Fruit fly (Drosophila melanogaster): Measurements from ENCODE around the gene CG9119.

CG9119 gene

DNA sequence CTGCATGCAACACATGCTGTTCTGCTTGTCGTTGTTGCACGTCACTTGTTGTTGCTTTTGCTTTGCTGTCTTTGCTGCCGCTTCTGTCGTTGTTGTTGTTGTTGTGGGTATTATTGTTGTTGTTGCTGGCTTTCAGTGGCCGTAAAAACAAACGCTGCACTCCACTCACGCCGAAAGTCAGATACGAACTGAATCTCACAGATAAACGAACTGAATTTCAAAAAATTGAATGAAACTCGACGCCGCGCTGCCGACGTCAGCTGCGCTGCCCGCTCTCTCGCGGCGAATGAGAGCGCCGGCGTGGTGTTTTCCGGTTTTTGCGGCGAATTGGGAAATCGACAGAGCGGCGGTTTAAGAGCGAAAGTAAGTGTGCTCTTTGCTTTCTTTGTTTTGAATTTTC lies 27.5 kb downstream of the CG9119 start, which contains the start of gene bab2 (continued):
- TF ChIP-seq Trl (optimal IDR thresholded peaks at IDR 0.05) (peak; percentile 85 to 90), Trl (GFP tag; optimal IDR thresholded peaks at IDR 0.05) (peak; percentile 8), CG18764 (GFP tag; optimal IDR thresholded peaks at IDR 0.05) (no peak), Oli (tag; optimal IDR thresholded peaks at IDR 0.05) (no peak), otp (GFP tag; IDR thresholded peaks at IDR 0.05) (peak; percentile 62; the same call in 2 of the 3 replicates), CG8924 (tag; optimal IDR thresholded peaks at IDR 0.05) (peak; percentile 72), Abd-B (GFP tag; optimal IDR thresholded peaks at IDR 0.05) (no peak), onecut (GFP tag; IDR thresholded peaks at IDR 0.05) (no peak), YL-1 (GFP tag; optimal IDR thresholded peaks at IDR 0.05) (no peak), Ada2b (GFP tag; IDR thresholded peaks at IDR 0.05) (no peak), grn (GFP tag; optimal IDR thresholded peaks at IDR 0.05) (peak; percentile 43), MBD-R2 (GFP tag; IDR thresholded peaks at IDR 0.05) (no peak), hbn (GFP tag; IDR thresholded peaks at IDR 0.05; ENCODE audit: partially characterized antibody) (peak; percentile 17; the same call in 1 of the 2 replicates), CG12236 (GFP tag; optimal IDR thresholded peaks at IDR 0.05) (peak; percentile 3), Rfx (GFP tag; IDR thresholded peaks at IDR 0.05) (peak; percentile 34; the same call in 1 of the 2 replicates), fu2 (GFP tag; optimal IDR thresholded peaks at IDR 0.05) (no peak), NFAT (GFP tag; IDR thresholded peaks at IDR 0.05) (no peak), Dll (GFP tag; IDR thresholded peaks at IDR 0.05; ENCODE audit: partially characterized antibody) (0 out of 4 replicates have a peak, but pooled peaks have one; percentile 39), CG13624 (GFP tag; optimal IDR thresholded peaks at IDR 0.05) (peak; percentile 9), wor (GFP tag; IDR thresholded peaks at IDR 0.05) (no peak), esg (GFP tag; conservative IDR thresholded peaks at IDR 0.05) (no peak), ken (GFP tag; IDR thresholded peaks at IDR 0.05) (no peak), sna (GFP tag; IDR thresholded peaks at IDR 0.05; ENCODE audit: partially characterized antibody) (no peak), CG18476 (GFP tag; optimal IDR thresholded peaks at IDR 0.05) (no peak), Dad (GFP tag; optimal IDR thresholded peaks at IDR 0.05) (no peak), CG31441 (GFP tag; IDR thresholded peaks at IDR 0.05) (no peak; the same call in 1 of the 2 replicates), gro (GFP tag; optimal IDR thresholded peaks at IDR 0.05) (peak; percentile 43), pros (GFP tag; optimal IDR thresholded peaks at IDR 0.05) (peak; percentile 40), schlank (tag; optimal IDR thresholded peaks at IDR 0.05) (no peak), CG6854 (GFP tag; optimal IDR thresholded peaks at IDR 0.05) (no peak), D19A (tag; optimal IDR thresholded peaks at IDR 0.05) (peak; percentile 33), tap (tag; optimal IDR thresholded peaks at IDR 0.05) (no peak), CG11723 (GFP tag; optimal IDR thresholded peaks at IDR 0.05) (peak; percentile 12), CG1832 (GFP tag; optimal IDR thresholded peaks at IDR 0.05) (no peak), Atf3 (GFP tag; optimal IDR thresholded peaks at IDR 0.05) (no peak), Med (GFP tag) (peak; percentile 90), sisA (GFP tag; IDR thresholded peaks at IDR 0.05) (no peak), ewg (GFP tag; optimal IDR thresholded peaks at IDR 0.05) (peak; percentile 45), cwo (GFP tag; optimal IDR thresholded peaks at IDR 0.05) (no peak), CG4328 (GFP tag; optimal IDR thresholded peaks at IDR 0.05) (no peak), sim (GFP tag; IDR thresholded peaks at IDR 0.05) (0 out of 2 replicates have a peak, but pooled peaks have one; percentile 9), CG12071 (GFP tag; optimal IDR thresholded peaks at IDR 0.05) (peak; percentile 37), HLHmδ (GFP tag; optimal IDR thresholded peaks at IDR 0.05) (peak; percentile 81), nerfin-1 (tag; optimal IDR thresholded peaks at IDR 0.05) (peak; percentile 24), Camta (GFP tag; optimal IDR thresholded peaks at IDR 0.05) (no peak), CG12744 (GFP tag; optimal IDR thresholded peaks at IDR 0.05) (no peak), sob (GFP tag; IDR thresholded peaks at IDR 0.05) (0 out of 2 replicates have a peak, but pooled peaks have one; percentile 32), Doc3 (GFP tag; IDR thresholded peaks at IDR 0.05; ENCODE audit: partially characterized antibody) (no peak), chm (GFP tag; IDR thresholded peaks at IDR 0.05) (peak; percentile 95), CG2889 (GFP tag; IDR thresholded peaks at IDR 0.05) (no peak), E2f2 (GFP tag; IDR thresholded peaks at IDR 0.05) (no peak; the same call in 1 of the 2 replicates), CG14710 (tag; optimal IDR thresholded peaks at IDR 0.05) (peak; percentile 1)
